Fruit fly (Drosophila melanogaster) whole organism, embryonic: Measurements from ENCODE around the gene Shc.

ENCODE experiments used
- Abd-B ChIP-seq: fragments of 200-800 bp; sonication (Bioruptor generic); optimal IDR thresholded peaks from 2 replicates; lab custom pipeline; 2018; ENCODE audit warnings: missing biosample characterization, mild to moderate bottlenecking, missing genetic modification characterization, moderate library complexity
- Atf-2 ChIP-seq: fragments of 200-800 bp; sonication (Bioruptor generic); optimal IDR thresholded peaks from 2 replicates; lab custom pipeline; 2016; ENCODE audit warnings: missing biosample characterization, missing genetic modification characterization
- CG12391 ChIP-seq: fragments of 200-800 bp; sonication (Bioruptor generic); optimal IDR thresholded peaks from 3 replicates; lab custom pipeline; 2018; ENCODE audit warnings: missing biosample characterization, mild to moderate bottlenecking, missing genetic modification characterization, moderate library complexity
- CG13624 ChIP-seq: fragments of 200-800 bp; sonication (Bioruptor generic); optimal IDR thresholded peaks from 2 replicates; lab custom pipeline; 2016; ENCODE audit warnings: missing biosample characterization, missing genetic modification characterization
- CG17359 ChIP-seq: fragments of 200-800 bp; sonication (Bioruptor generic); optimal IDR thresholded peaks from 3 replicates; lab custom pipeline; 2018; ENCODE audit warnings: missing biosample characterization, mild to moderate bottlenecking, missing genetic modification characterization, moderate library complexity
- CG30403 ChIP-seq: fragments of 200-800 bp; sonication (Bioruptor generic); optimal IDR thresholded peaks from 3 replicates; lab custom pipeline; 2016; ENCODE audit warnings: missing biosample characterization, missing genetic modification characterization
- CG3281 ChIP-seq: fragments of 200-800 bp; sonication (Bioruptor generic); optimal IDR thresholded peaks from 3 replicates; lab custom pipeline; 2017; ENCODE audit warnings: missing biosample characterization, mild to moderate bottlenecking, missing genetic modification characterization
- CG34422 ChIP-seq: fragments of 200-800 bp; sonication (Bioruptor generic); IDR thresholded peaks from 3 replicates; pipeline ENCODE4 v1.3.6; 2022; ENCODE audit warnings: missing biosample characterization, missing genetic modification characterization
- CG4730 ChIP-seq: fragments of 200-800 bp; sonication (Bioruptor generic); IDR thresholded peaks from 2 replicates; pipeline ENCODE4 v1.3.6; 2022; ENCODE audit warnings: missing biosample characterization, missing genetic modification characterization
- CG7357 ChIP-seq: fragments of 200-800 bp; sonication (Bioruptor generic); IDR thresholded peaks from 3 replicates; pipeline ENCODE4 v1.3.6; 2022; ENCODE audit warnings: missing biosample characterization, missing genetic modification characterization
- CG7963 ChIP-seq: fragments of 200-800 bp; sonication (Bioruptor generic); IDR thresholded peaks from 3 replicates; pipeline ENCODE4 v1.3.6; 2022; ENCODE audit warnings: missing biosample characterization, missing genetic modification characterization; ENCODE audit not compliant: partially characterized antibody
- CG8281 ChIP-seq: fragments of 200-800 bp; sonication (Bioruptor generic); optimal IDR thresholded peaks from 2 replicates; lab custom pipeline; 2018; ENCODE audit warnings: missing biosample characterization, mild to moderate bottlenecking, missing genetic modification characterization, moderate library complexity
- CG9932 ChIP-seq: fragments of 200-800 bp; sonication (Bioruptor generic); IDR thresholded peaks from 2 replicates; pipeline ENCODE4 v1.3.6; 2022; ENCODE audit warnings: missing biosample characterization, missing genetic modification characterization
- Deaf1 ChIP-seq: fragments of 200-800 bp; optimal IDR thresholded peaks from 3 replicates; lab custom pipeline; 2019; ENCODE audit warnings: missing biosample characterization, mild to moderate bottlenecking, missing genetic modification characterization, moderate library complexity
- E2f2 ChIP-seq: fragments of 200-800 bp; sonication (Bioruptor generic); IDR thresholded peaks from 2 replicates; pipeline ENCODE4 v1.3.6; 2022; ENCODE audit warnings: missing biosample characterization, missing genetic modification characterization
- Hr78 ChIP-seq, 2 experiments: fragments of 200-800 bp in 1 of 2; fragments of >200 bp in 1 of 2; sonication (Bioruptor generic) in 1 of 2; optimal IDR thresholded peaks; 2 replicates each; lab custom pipeline; 2017 to 2019; ENCODE audit warnings: missing biosample characterization in 2 of 2, missing genetic modification characterization in 2 of 2, mild to moderate bottlenecking in 1 of 2, moderate library complexity in 1 of 2
- Myb ChIP-seq: fragments of 200-800 bp; sonication (Bioruptor generic); optimal IDR thresholded peaks from 2 replicates; lab custom pipeline; 2016; ENCODE audit warnings: missing biosample characterization, missing genetic modification characterization
- Sox100B ChIP-seq: fragments of 200-800 bp; sonication (Bioruptor generic); optimal IDR thresholded peaks from 3 replicates; lab custom pipeline; 2018; ENCODE audit warnings: missing biosample characterization, mild to moderate bottlenecking, missing genetic modification characterization
- Sox102F ChIP-seq: fragments of 200-800 bp; sonication (Bioruptor generic); optimal IDR thresholded peaks from 2 replicates; lab custom pipeline; 2018; ENCODE audit warnings: missing biosample characterization, mild to moderate bottlenecking, missing genetic modification characterization, moderate library complexity
- YL-1 ChIP-seq: fragments of 200-800 bp; sonication (Bioruptor generic); optimal IDR thresholded peaks from 3 replicates; lab custom pipeline; 2017; ENCODE audit warnings: missing biosample characterization, mild to moderate bottlenecking, missing genetic modification characterization
- bowl ChIP-seq: fragments of 200-800 bp; sonication (Bioruptor generic); IDR thresholded peaks from 2 replicates; pipeline ENCODE4 v1.3.6; 2022; ENCODE audit warnings: missing biosample characterization, missing genetic modification characterization
- chif ChIP-seq, 2 experiments: fragments of 200-800 bp; sonication (Bioruptor generic); optimal IDR thresholded peaks; 3 replicates each; lab custom pipeline; 2016; ENCODE audit warnings: missing biosample characterization in 2 of 2, missing genetic modification characterization in 2 of 2
- chinmo ChIP-seq: fragments of 200-800 bp; sonication (Bioruptor generic); IDR thresholded peaks from 4 replicates; pipeline ENCODE4 v1.3.6; 2022; ENCODE audit warnings: missing biosample characterization, missing genetic modification characterization; ENCODE audit not compliant: partially characterized antibody
- da ChIP-seq: fragments of 200-800 bp; sonication (Bioruptor generic); optimal IDR thresholded peaks from 2 replicates; lab custom pipeline; 2016; ENCODE audit warnings: missing biosample characterization, missing genetic modification characterization
- fd64A ChIP-seq: fragments of 200-800 bp; sonication (Bioruptor generic); optimal IDR thresholded peaks from 3 replicates; lab custom pipeline; 2018; ENCODE audit warnings: missing biosample characterization, mild to moderate bottlenecking, missing genetic modification characterization
- insv ChIP-seq, 2 experiments: fragments of 200-800 bp; sonication (Bioruptor generic); optimal IDR thresholded peaks; 3 replicates each; lab custom pipeline; 2016 to 2018; ENCODE audit warnings: missing biosample characterization in 2 of 2, missing genetic modification characterization in 2 of 2
- kah ChIP-seq: fragments of 200-800 bp; sonication (Bioruptor generic); optimal IDR thresholded peaks from 2 replicates; lab custom pipeline; 2018; ENCODE audit warnings: missing biosample characterization, mild to moderate bottlenecking, missing genetic modification characterization
- lilli ChIP-seq: fragments of 200-800 bp; sonication (Bioruptor generic); optimal IDR thresholded peaks from 3 replicates; lab custom pipeline; 2016; ENCODE audit warnings: missing biosample characterization, missing genetic modification characterization
- lola ChIP-seq, 3 experiments: fragments of >200 bp in 2 of 3; fragments of 200-800 bp in 1 of 3; sonication (Bioruptor generic) in 1 of 3; optimal IDR thresholded peaks; 2 replicates each; lab custom pipeline; 2017 to 2019; ENCODE audit warnings: missing biosample characterization in 3 of 3, missing genetic modification characterization in 3 of 3, mild to moderate bottlenecking in 1 of 3, moderate library complexity in 1 of 3
- nmo ChIP-seq: fragments of 200-800 bp; sonication (Bioruptor generic); optimal IDR thresholded peaks from 2 replicates; lab custom pipeline; 2018; ENCODE audit warnings: missing biosample characterization, mild to moderate bottlenecking, missing genetic modification characterization, moderate library complexity
- pum ChIP-seq: fragments of 200-800 bp; sonication (Bioruptor generic); optimal IDR thresholded peaks from 2 replicates; lab custom pipeline; 2016; ENCODE audit warnings: missing biosample characterization, missing genetic modification characterization
- rib ChIP-seq: fragments of 200-800 bp; sonication (Bioruptor generic); IDR thresholded peaks from 2 replicates; pipeline ENCODE4 v1.3.6; 2022; ENCODE audit warnings: missing biosample characterization, missing genetic modification characterization
- run ChIP-seq: fragments of 200-800 bp; sonication (Bioruptor generic); optimal IDR thresholded peaks from 3 replicates; lab custom pipeline; 2018; ENCODE audit warnings: missing biosample characterization, mild to moderate bottlenecking, missing genetic modification characterization
- shn ChIP-seq: fragments of 200-800 bp; sonication (Bioruptor generic); optimal IDR thresholded peaks from 3 replicates; lab custom pipeline; 2016; ENCODE audit warnings: missing biosample characterization, missing genetic modification characterization
- slp2 ChIP-seq: fragments of 200-800 bp; sonication (Bioruptor generic); optimal IDR thresholded peaks from 2 replicates; lab custom pipeline; 2016; ENCODE audit warnings: missing biosample characterization, missing genetic modification characterization
- vfl ChIP-seq: fragments of 200-800 bp; sonication (Bioruptor generic); optimal IDR thresholded peaks from 2 replicates; lab custom pipeline; 2016; ENCODE audit warnings: missing biosample characterization, missing genetic modification characterization
- z ChIP-seq: fragments of 200-800 bp; sonication (Bioruptor generic); IDR thresholded peaks from 3 replicates; pipeline ENCODE4 v1.3.6; 2022; ENCODE audit warnings: missing biosample characterization, missing genetic modification characterization
- zfh2 ChIP-seq: fragments of 200-800 bp; sonication (Bioruptor generic); optimal IDR thresholded peaks from 2 replicates; lab custom pipeline; 2016; ENCODE audit warnings: missing biosample characterization, missing genetic modification characterization

The Shc gene

dm6 chr3L:9426656-9427294, at the start of gene Shc, which contains the start of gene Atat (continued):
- TF ChIP-seq zfh2 (GFP tag; lab: Kevin White, UChicago) (peak; percentile 100), slp2 (GFP tag; lab: Kevin White, UChicago) (peak; percentile 99), run (tag; lab: Kevin White, UChicago) (peak; percentile 94), bowl (GFP tag; lab: Robert Waterston, UW) (peak; percentile 96), kah (GFP tag; lab: Kevin White, UChicago) (peak; percentile 89), pum (GFP tag; lab: Kevin White, UChicago) (peak; percentile 100), E2f2 (GFP tag; lab: Robert Waterston, UW) (peak; percentile 86), chif (GFP tag; optimal IDR thresholded peaks at IDR 0.05; lab: Kevin White, UChicago) (peak; percentile 99 to 100), Hr78 (GFP tag; optimal IDR thresholded peaks at IDR 0.05; lab: Kevin White, UChicago) (peak in 1 of 2 experiments; percentile 81), CG30403 (peak; percentile 100), z (GFP tag; lab: Robert Waterston, UW) (peak; percentile 73; the same call in 2 of the 3 replicates), insv (GFP tag; optimal IDR thresholded peaks at IDR 0.05; lab: Kevin White, UChicago) (peak; percentile 16 to 80), Sox100B (GFP tag; lab: Kevin White, UChicago) (peak; percentile 90), CG12391 (peak; percentile 99), vfl (GFP tag; lab: Kevin White, UChicago) (peak; percentile 99), chinmo (peak; percentile 53; the same call in 2 of the 4 replicates), Sox102F (peak; percentile 99), CG3281 (peak; percentile 97), nmo (peak; percentile 99), CG7963 (GFP tag; lab: Robert Waterston, UW) (peak; percentile 64; the same call in 1 of the 3 replicates), YL-1 (GFP tag; lab: Kevin White, UChicago) (peak; percentile 98), Deaf1 (peak; percentile 84), CG17359 (tag; lab: Kevin White, UChicago) (peak; percentile 98), rib (GFP tag; lab: Robert Waterston, UW) (peak; percentile 99), CG4730 (peak; percentile 99), CG8281 (tag; lab: Kevin White, UChicago) (peak; percentile 92), CG7357 (GFP tag; lab: Robert Waterston, UW) (peak; percentile 98), lilli (GFP tag; lab: Kevin White, UChicago) (peak; percentile 100), CG13624 (GFP tag; lab: Kevin White, UChicago) (peak; percentile 100), Abd-B (GFP tag; lab: Kevin White, UChicago) (peak; percentile 100), CG34422 (peak; percentile 100), da (peak; percentile 99), Myb (GFP tag; lab: Kevin White, UChicago) (peak; percentile 96), CG9932 (GFP tag; lab: Robert Waterston, UW) (peak; percentile 100), shn (GFP tag; lab: Kevin White, UChicago) (peak; percentile 100), Atf-2 (peak; percentile 99), lola (GFP tag; optimal IDR thresholded peaks at IDR 0.05; lab: Kevin White, UChicago) (peak in 1 of 3 experiments; percentile 98), fd64A (GFP tag; lab: Kevin White, UChicago) (peak; percentile 89)
